Worm (Caenorhabditis elegans): Measurements from ENCODE around the gene srh-31.

Gene srh-31

DNA sequence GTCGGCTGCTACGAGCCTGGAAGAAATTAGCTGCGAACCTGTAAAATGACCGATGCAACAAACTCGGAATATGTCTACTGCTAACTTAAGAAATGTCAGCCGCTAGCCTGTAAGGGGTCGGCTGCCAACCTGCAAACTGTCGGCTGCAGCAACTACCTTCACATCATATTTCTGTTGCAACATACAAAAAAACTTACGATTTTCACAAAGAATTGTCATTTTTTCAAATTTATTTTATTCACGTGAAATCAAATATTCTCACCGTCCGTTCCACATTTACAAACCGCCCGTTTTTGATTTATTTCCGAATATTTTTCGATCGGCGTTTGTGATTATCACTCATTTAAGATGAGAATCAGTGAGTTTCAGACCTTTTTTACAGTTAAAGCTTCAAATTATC is 7.5 kb upstream of the srh-31 start, which contains the start of gene Y26G10.6:
Gene Y26G10.6 (plus strand): TSS at position 301 of the 400 bp plus-strand sequence.
- TF ChIP-seq unc-86 (tag; optimal IDR thresholded peaks at IDR 0.05), result no peak
- TF ChIP-seq grh-1 (GFP tag; IDR thresholded peaks at IDR 0.05), result no peak
- no peak for TF ChIP-seq vab-15 (tag; optimal IDR thresholded peaks at IDR 0.05)
- no peak for TF ChIP-seq F16B12.6 (tag; optimal IDR thresholded peaks at IDR 0.05)
- TF ChIP-seq nhr-20 (tag; optimal IDR thresholded peaks at IDR 0.05), result no peak
- TF ChIP-seq mab-9 (GFP tag; IDR thresholded peaks at IDR 0.05), result no peak
- no peak for TF ChIP-seq lin-39 (tag; optimal IDR thresholded peaks at IDR 0.05)
- no peak for TF ChIP-seq nhr-237 (tag; optimal IDR thresholded peaks at IDR 0.05)
- no peak for TF ChIP-seq nhr-85 (tag)
- no peak for TF ChIP-seq lsy-2 (tag; optimal IDR thresholded peaks at IDR 0.05)
- no peak for TF ChIP-seq swsn-7 (tag; optimal IDR thresholded peaks at IDR 0.05)
- TF ChIP-seq egl-13 (tag; optimal IDR thresholded peaks at IDR 0.05), result no peak
- no peak for TF ChIP-seq snu-23 (GFP tag; optimal IDR thresholded peaks at IDR 0.05)
- TF ChIP-seq ceh-8 (GFP tag; optimal IDR thresholded peaks at IDR 0.05), result no peak
- TF ChIP-seq lin-13 (GFP tag; optimal IDR thresholded peaks at IDR 0.05), result no peak
- no peak for TF ChIP-seq skn-1 (tag; optimal IDR thresholded peaks at IDR 0.05)
- no peak for TF ChIP-seq mep-1 (tag; optimal IDR thresholded peaks at IDR 0.05)
- TF ChIP-seq jun-1 (tag; optimal IDR thresholded peaks at IDR 0.05), result no peak
- no peak for TF ChIP-seq dpl-1 (GFP tag; optimal IDR thresholded peaks at IDR 0.05)

ce11 chrV:17700728-17701262 is 6.3 kb upstream of the srh-31 start, which contains the start of the genes Y26G10.5 and srh-32:
Gene Y26G10.5, minus strand, starts transcription at chrV:17700828.
Gene srh-32, plus strand, starts transcription at chrV:17701212.
- no peak for TF ChIP-seq lir-3 (tag; optimal IDR thresholded peaks at IDR 0.05; ENCODE audit: poor library complexity)
- TF ChIP-seq C34B4.2 (tag; optimal IDR thresholded peaks at IDR 0.05), result no peak
- no peak for TF ChIP-seq nhr-85 (tag)
- TF ChIP-seq sox-4 (tag; optimal IDR thresholded peaks at IDR 0.05), result no peak
- TF ChIP-seq ztf-4 (tag; optimal IDR thresholded peaks at IDR 0.05), result no peak
- TF ChIP-seq ama-1 (optimal IDR thresholded peaks at IDR 0.05), result no peak
- TF ChIP-seq C16A3.4 (tag; optimal IDR thresholded peaks at IDR 0.05), result no peak
- no peak for TF ChIP-seq pag-3 (tag; optimal IDR thresholded peaks at IDR 0.05; ENCODE audit: borderline replicate concordance, insufficient read depth)
- no peak for TF ChIP-seq unc-130 (tag; optimal IDR thresholded peaks at IDR 0.05)
- no peak for TF ChIP-seq C04F5.9 (tag; optimal IDR thresholded peaks at IDR 0.05)
- no peak for TF ChIP-seq blmp-1 (tag; optimal IDR thresholded peaks at IDR 0.05)
- no peak for TF ChIP-seq mdl-1 (tag; optimal IDR thresholded peaks at IDR 0.05)

- no peak for TF ChIP-seq snu-23 (GFP tag; optimal IDR thresholded peaks at IDR 0.05)
- TF ChIP-seq xbp-1 (tag; optimal IDR thresholded peaks at IDR 0.05), result no peak
- no peak for TF ChIP-seq dsc-1 (tag; optimal IDR thresholded peaks at IDR 0.05)
- TF ChIP-seq mep-1 (tag; optimal IDR thresholded peaks at IDR 0.05), result no peak
- no peak for TF ChIP-seq egl-27 (tag; optimal IDR thresholded peaks at IDR 0.05)
- no peak for TF ChIP-seq lin-39 (tag; optimal IDR thresholded peaks at IDR 0.05)
- no peak for TF ChIP-seq pag-3 (tag; optimal IDR thresholded peaks at IDR 0.05; ENCODE audit: borderline replicate concordance, insufficient read depth)
- TF ChIP-seq Y116A8C.19 (tag; optimal IDR thresholded peaks at IDR 0.05; ENCODE audit: borderline replicate concordance), result no peak
- TF ChIP-seq ces-1 (GFP tag; optimal IDR thresholded peaks at IDR 0.05), result no peak
- no peak for TF ChIP-seq isw-1 (GFP tag; IDR thresholded peaks at IDR 0.05)
- no peak for TF ChIP-seq blmp-1 (tag; optimal IDR thresholded peaks at IDR 0.05)
- TF ChIP-seq ceh-90 (tag; optimal IDR thresholded peaks at IDR 0.05), result no peak
- no peak for TF ChIP-seq fos-1 (tag; optimal IDR thresholded peaks at IDR 0.05)
These were observed 1.3 kb upstream of the srh-31 start, which contains the start of gene W06D12.6 for ce11 chrV:17705814-17706213. Gene W06D12.6, plus strand, starts transcription at chrV:17706114.

All from whole organism, L1 larva.